Fruit fly (Drosophila melanogaster): ENCODE results near the gene ssp6.

dm6 chr3L:6054803-6055202 is 21.7 kb upstream of the ssp6 start, which contains the start of gene tant:
- TF ChIP-seq CG3847 (GFP tag; IDR thresholded peaks at IDR 0.05) = no peak
- TF ChIP-seq CG11560 (tag; IDR thresholded peaks at IDR 0.05) = peak; percentile 40; the same call in 2 of the 3 replicates
- peak; percentile 96 for TF ChIP-seq trem (tag; optimal IDR thresholded peaks at IDR 0.05)
- no peak for TF ChIP-seq CG10959 (GFP tag; IDR thresholded peaks at IDR 0.05)
- no peak for TF ChIP-seq CG10274 (GFP tag; optimal IDR thresholded peaks at IDR 0.05)

Data from whole organism, embryonic.